Fruit fly (Drosophila melanogaster): ENCODE results near the gene SWIP.

DNA sequence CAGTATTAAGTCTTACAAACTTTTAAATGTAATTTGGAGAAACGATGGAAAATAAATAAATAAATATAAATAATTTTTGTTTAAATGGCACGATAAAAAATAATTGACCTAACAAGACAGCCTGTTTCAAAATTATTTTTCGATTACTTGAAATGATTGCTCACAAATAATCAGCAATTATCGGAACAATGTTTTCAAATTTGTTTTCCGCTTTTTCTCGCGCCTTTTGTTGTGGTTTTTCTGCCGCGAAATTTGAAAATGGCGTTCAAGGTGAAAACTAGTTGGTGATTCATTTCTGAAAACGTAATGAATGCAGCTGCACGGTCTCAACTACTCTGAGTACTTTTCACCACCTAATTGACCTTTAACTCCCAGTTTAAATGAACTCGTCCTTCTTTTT is 7.5 kb downstream of the SWIP start:
- no peak for TF ChIP-seq insv (optimal IDR thresholded peaks at IDR 0.05)
- TF ChIP-seq psq (optimal IDR thresholded peaks at IDR 0.05): no peak
- TF ChIP-seq Myc (optimal IDR thresholded peaks at IDR 0.05): no peak
- no peak for TF ChIP-seq h (optimal IDR thresholded peaks at IDR 0.05)
- no peak for TF ChIP-seq Sin3A (optimal IDR thresholded peaks at IDR 0.05)
